Worm (Caenorhabditis elegans) whole organism, late embryonic: Measurements from ENCODE around the gene C47E12.10.
A peak's percentile ranks its signal among the peaks of the same experiment; 100 is the strongest.

Source experiments
- C08G9.2 ChIP-seq: sonication (generic microtip); optimal IDR thresholded peaks from 2 replicates; lab custom pipeline; 2016; ENCODE audit warnings: mild to moderate bottlenecking, missing genetic modification characterization, moderate library complexity, missing compliant biosample characterization
- K02D7.2 ChIP-seq: sonication (generic microtip); optimal IDR thresholded peaks from 2 replicates; lab custom pipeline; 2017; ENCODE audit warnings: mild to moderate bottlenecking, missing genetic modification characterization, missing compliant biosample characterization
- T23F11.4 ChIP-seq: fragments of 200-800 bp; sonication (Bioruptor generic); optimal IDR thresholded peaks from 2 replicates; lab custom pipeline; 2018; ENCODE audit warnings: mild to moderate bottlenecking, missing genetic modification characterization, missing compliant biosample characterization
- ama-1 ChIP-seq: fragments of 150-350 bp; optimal IDR thresholded peaks from 2 replicates; lab custom pipeline; 2014
- ceh-14 ChIP-seq: sonication (generic microtip); optimal IDR thresholded peaks from 2 replicates; lab custom pipeline; 2016; ENCODE audit warnings: missing genotype, missing genetic modification characterization, missing compliant biosample characterization
- ceh-22 ChIP-seq: sonication (generic microtip); optimal IDR thresholded peaks from 2 replicates; lab custom pipeline; 2017; ENCODE audit warnings: missing biosample characterization, missing genetic modification characterization
- ceh-30 ChIP-seq: fragments of 150-350 bp; optimal IDR thresholded peaks from 2 replicates; lab custom pipeline; 2014; ENCODE audit warnings: missing biosample characterization, missing genetic modification characterization
- ceh-31 ChIP-seq: sonication (generic microtip); optimal IDR thresholded peaks from 2 replicates; lab custom pipeline; 2016; ENCODE audit warnings: missing genetic modification characterization, missing compliant biosample characterization
- ceh-48 ChIP-seq: sonication (generic microtip); optimal IDR thresholded peaks from 2 replicates; lab custom pipeline; 2016; ENCODE audit warnings: missing genetic modification characterization, inconsistent platforms, missing compliant biosample characterization
- ceh-9 ChIP-seq: sonication (generic microtip); optimal IDR thresholded peaks from 2 replicates; lab custom pipeline; 2016; ENCODE audit warnings: mild to moderate bottlenecking, missing genetic modification characterization, inconsistent platforms, missing compliant biosample characterization
- che-1 ChIP-seq: sonication (generic microtip); optimal IDR thresholded peaks from 2 replicates; lab custom pipeline; 2016; ENCODE audit warnings: mild to moderate bottlenecking, missing genetic modification characterization, missing compliant biosample characterization
- dmd-4 ChIP-seq: sonication (generic microtip); optimal IDR thresholded peaks from 2 replicates; lab custom pipeline; 2016; ENCODE audit warnings: borderline replicate concordance, missing genetic modification characterization, missing compliant biosample characterization
- elt-4 ChIP-seq: sonication (generic microtip); optimal IDR thresholded peaks from 2 replicates; lab custom pipeline; 2016; ENCODE audit warnings: missing genetic modification characterization, missing compliant biosample characterization
- eyg-1 ChIP-seq: sonication (generic microtip); optimal IDR thresholded peaks from 2 replicates; lab custom pipeline; 2016; ENCODE audit warnings: missing genotype, missing genetic modification characterization, missing compliant biosample characterization
- fax-1 ChIP-seq: sonication (generic microtip); optimal IDR thresholded peaks from 2 replicates; lab custom pipeline; 2016; ENCODE audit warnings: missing genotype, missing genetic modification characterization, missing compliant biosample characterization
- fkh-10 ChIP-seq: fragments of 150-350 bp; optimal IDR thresholded peaks from 2 replicates; lab custom pipeline; 2014; ENCODE audit warnings: missing biosample characterization, missing genetic modification reagents, missing genetic modification characterization
- hlh-30 ChIP-seq: sonication (generic microtip); optimal IDR thresholded peaks from 2 replicates; lab custom pipeline; 2017; ENCODE audit warnings: antibody characterized with exemption, missing genetic modification characterization, missing compliant biosample characterization; ENCODE audit not compliant: insufficient read depth
- hlh-6 ChIP-seq: sonication (generic microtip); optimal IDR thresholded peaks from 2 replicates; lab custom pipeline; 2016; ENCODE audit warnings: missing genotype, missing genetic modification characterization, missing compliant biosample characterization
- hlh-8 ChIP-seq: sonication (generic microtip); optimal IDR thresholded peaks from 2 replicates; lab custom pipeline; 2016; ENCODE audit warnings: missing genotype, missing genetic modification characterization, missing compliant biosample characterization
- lin-11 ChIP-seq: fragments of 200-800 bp; sonication (Bioruptor generic); optimal IDR thresholded peaks from 2 replicates; lab custom pipeline; 2018; ENCODE audit warnings: mild to moderate bottlenecking, missing genetic modification characterization, missing compliant biosample characterization
- madf-2 ChIP-seq: sonication (generic microtip); optimal IDR thresholded peaks from 2 replicates; lab custom pipeline; 2017; ENCODE audit warnings: missing genetic modification characterization, missing compliant biosample characterization
- mec-3 ChIP-seq: sonication (generic microtip); optimal IDR thresholded peaks from 2 replicates; lab custom pipeline; 2016; ENCODE audit warnings: borderline replicate concordance, missing genetic modification characterization, missing compliant biosample characterization
- nfya-1 ChIP-seq: sonication (generic microtip); optimal IDR thresholded peaks from 2 replicates; lab custom pipeline; 2017; ENCODE audit warnings: missing genetic modification characterization, mild to moderate bottlenecking, missing compliant biosample characterization, antibody characterized with exemption, moderate library complexity
- npax-4 ChIP-seq: sonication (generic microtip); optimal IDR thresholded peaks from 2 replicates; lab custom pipeline; 2016; ENCODE audit warnings: missing genetic modification characterization, missing compliant biosample characterization
- pag-3 ChIP-seq: sonication (generic microtip); optimal IDR thresholded peaks from 2 replicates; lab custom pipeline; 2016; ENCODE audit warnings: missing compliant biosample characterization, missing genetic modification characterization, borderline replicate concordance
- pat-9 ChIP-seq: fragments of 200-800 bp; sonication (Bioruptor generic); optimal IDR thresholded peaks from 2 replicates; lab custom pipeline; 2018; ENCODE audit warnings: mild to moderate bottlenecking, missing genetic modification characterization, moderate library complexity, missing compliant biosample characterization
- pha-2 ChIP-seq: sonication (generic microtip); optimal IDR thresholded peaks from 2 replicates; lab custom pipeline; 2017; ENCODE audit warnings: mild to moderate bottlenecking, missing genetic modification characterization, missing compliant biosample characterization
- ref-2 ChIP-seq: sonication (generic microtip); optimal IDR thresholded peaks from 2 replicates; lab custom pipeline; 2016; ENCODE audit warnings: missing genetic modification characterization, missing compliant biosample characterization
- sox-2 ChIP-seq: fragments of 200-800 bp; sonication (Bioruptor generic); IDR thresholded peaks from 2 replicates; pipeline ENCODE4 v1.3.6; 2022; ENCODE audit warnings: missing genetic modification reagents, missing genetic modification characterization, missing compliant biosample characterization
- sox-4 ChIP-seq: sonication (generic microtip); optimal IDR thresholded peaks from 2 replicates; lab custom pipeline; 2017; ENCODE audit warnings: mild to moderate bottlenecking, missing genetic modification characterization, inconsistent platforms, missing compliant biosample characterization
- syd-9 ChIP-seq: sonication (generic microtip); optimal IDR thresholded peaks from 2 replicates; lab custom pipeline; 2016; ENCODE audit warnings: mild to moderate bottlenecking, missing genetic modification characterization, moderate library complexity, missing compliant biosample characterization
- tbx-7 ChIP-seq: sonication (generic microtip); optimal IDR thresholded peaks from 2 replicates; lab custom pipeline; 2016; ENCODE audit warnings: missing genotype, missing genetic modification characterization, missing compliant biosample characterization
- ttx-3 ChIP-seq: sonication (generic microtip); optimal IDR thresholded peaks from 2 replicates; lab custom pipeline; 2016; ENCODE audit warnings: missing genetic modification reagents, missing genetic modification characterization, missing compliant biosample characterization
- unc-3 ChIP-seq, 2 experiments: fragments of 200-800 bp in 1 of 2; sonication (Bioruptor generic) in 1 of 2; sonication (generic microtip) in 1 of 2; conservative IDR thresholded peaks in 1 of 2; optimal IDR thresholded peaks in 1 of 2; 2 replicates each; pipeline versions ENCODE4 v1.3.6 to Lab custom; 2016 to 2022; ENCODE audit warnings: missing compliant biosample characterization in 2 of 2, missing genetic modification characterization in 2 of 2, missing genetic modification reagents in 1 of 2
- unc-42 ChIP-seq: sonication (generic microtip); optimal IDR thresholded peaks from 2 replicates; lab custom pipeline; 2016; ENCODE audit warnings: missing genotype, missing genetic modification characterization, missing compliant biosample characterization
- zip-5 ChIP-seq: sonication (generic microtip); optimal IDR thresholded peaks from 2 replicates; lab custom pipeline; 2016; ENCODE audit warnings: missing genetic modification characterization, missing compliant biosample characterization

The C47E12.10 gene

ce11 chrIV:10007758-10008157 is 35.2 kb downstream of the C47E12.10 start:
- no peak for TF ChIP-seq dmd-4 (tag; lab: Kevin White, UChicago)
- TF ChIP-seq ref-2: peak; percentile 10
- TF ChIP-seq, all 69 proteins: peak for 1

- no peak for TF ChIP-seq ceh-48 (tag; lab: Kevin White, UChicago)
- TF ChIP-seq fkh-10: no peak
- TF ChIP-seq madf-2 (tag; lab: Kevin White, UChicago): no peak
- no peak for TF ChIP-seq ceh-14 (tag; lab: Kevin White, UChicago)
- no peak for TF ChIP-seq unc-3 (GFP tag; conservative IDR thresholded peaks at IDR 0.05; lab: Robert Waterston, UW)
- no peak for TF ChIP-seq unc-3 (tag; optimal IDR thresholded peaks at IDR 0.05; lab: Kevin White, UChicago)
- no peak for TF ChIP-seq hlh-30 (tag; lab: Kevin White, UChicago)
- no peak for TF ChIP-seq mec-3 (tag; lab: Kevin White, UChicago)
- no peak for TF ChIP-seq hlh-8
- TF ChIP-seq hlh-6: no peak
- TF ChIP-seq npax-4 (tag; lab: Kevin White, UChicago): no peak
- no peak for TF ChIP-seq T23F11.4 (GFP tag; lab: Kevin White, UChicago)
These were observed 36.9 kb downstream of the C47E12.10 start, which contains the start of gene magu-4 for ce11 chrIV:10009536-10009935. Gene magu-4 (plus strand): TSS chrIV:10009753.

- no peak for TF ChIP-seq eyg-1 (tag; lab: Kevin White, UChicago)
- no peak for TF ChIP-seq ceh-31
- TF ChIP-seq ceh-9 (tag; lab: Kevin White, UChicago): no peak
- no peak for TF ChIP-seq syd-9 (tag; lab: Kevin White, UChicago)
- no peak for TF ChIP-seq tbx-7 (tag; lab: Kevin White, UChicago)
- no peak for TF ChIP-seq pag-3 (tag; lab: Kevin White, UChicago)
- no peak for TF ChIP-seq fkh-10
- TF ChIP-seq nfya-1 (tag; lab: Kevin White, UChicago): no peak
- no peak for TF ChIP-seq zip-5 (tag; lab: Kevin White, UChicago)
- TF ChIP-seq ceh-22 (tag; lab: Kevin White, UChicago): no peak
- no peak for TF ChIP-seq ttx-3 (tag; lab: Kevin White, UChicago)
- no peak for TF ChIP-seq mec-3 (tag; lab: Kevin White, UChicago)
- no peak for TF ChIP-seq elt-4 (tag; lab: Kevin White, UChicago)
- TF ChIP-seq C08G9.2 (tag; lab: Kevin White, UChicago): no peak
These were observed 44.4 kb downstream of the C47E12.10 start, which contains the start of gene ent-7 for ce11 chrIV:10016977-10017376. Gene ent-7 (plus strand): TSS chrIV:10017277.

- TF ChIP-seq unc-42 (tag; lab: Kevin White, UChicago) (no peak), sox-2 (GFP tag; lab: Robert Waterston, UW) (no peak), K02D7.2 (tag; lab: Kevin White, UChicago) (no peak), elt-4 (tag; lab: Kevin White, UChicago) (no peak), hlh-8 (no peak), pha-2 (no peak), pat-9 (tag; lab: Kevin White, UChicago) (no peak), sox-4 (tag; lab: Kevin White, UChicago) (no peak), che-1 (tag; lab: Kevin White, UChicago) (no peak), ttx-3 (tag; lab: Kevin White, UChicago) (no peak), eyg-1 (tag; lab: Kevin White, UChicago) (no peak), fax-1 (tag; lab: Kevin White, UChicago) (no peak), ceh-30 (tag; lab: Kevin White, UChicago) (no peak), ama-1 (no peak), lin-11 (tag; lab: Kevin White, UChicago) (no peak), ceh-9 (tag; lab: Kevin White, UChicago) (no peak), syd-9 (tag; lab: Kevin White, UChicago) (no peak)
These were observed 45.0 kb downstream of the C47E12.10 start, which contains the start of gene F44D12.2 for ce11 chrIV:10017633-10018032. Gene F44D12.2 (minus strand): TSS chrIV:10017733.
